Worm (Caenorhabditis elegans) whole organism, late embryonic: ENCODE results near the gene T10D4.15.

Source experiments
- C38D4.7 ChIP-seq: fragments of 200-800 bp; sonication (Bioruptor generic); optimal IDR thresholded peaks from 2 replicates; lab custom pipeline; 2018; ENCODE audit warnings: mild to moderate bottlenecking, missing genetic modification characterization, moderate library complexity, missing compliant biosample characterization
- F13H6.1 ChIP-seq: sonication (generic microtip); optimal IDR thresholded peaks from 2 replicates; lab custom pipeline; 2016; ENCODE audit warnings: missing genetic modification characterization, missing compliant biosample characterization
- K02D7.2 ChIP-seq: sonication (generic microtip); optimal IDR thresholded peaks from 2 replicates; lab custom pipeline; 2017; ENCODE audit warnings: mild to moderate bottlenecking, missing genetic modification characterization, missing compliant biosample characterization
- K09A11.1 ChIP-seq: sonication (generic microtip); optimal IDR thresholded peaks from 2 replicates; lab custom pipeline; 2017; ENCODE audit warnings: antibody characterized with exemption, mild to moderate bottlenecking, missing genetic modification characterization, missing compliant biosample characterization; ENCODE audit not compliant: insufficient read depth
- T23F11.4 ChIP-seq: fragments of 200-800 bp; sonication (Bioruptor generic); optimal IDR thresholded peaks from 2 replicates; lab custom pipeline; 2018; ENCODE audit warnings: mild to moderate bottlenecking, missing genetic modification characterization, missing compliant biosample characterization
- Y22D7AL.16 ChIP-seq: sonication (generic microtip); optimal IDR thresholded peaks from 2 replicates; lab custom pipeline; 2016; ENCODE audit warnings: missing genetic modification characterization, missing compliant biosample characterization
- ama-1 ChIP-seq: fragments of 150-350 bp; optimal IDR thresholded peaks from 2 replicates; lab custom pipeline; 2014
- ceh-14 ChIP-seq: sonication (generic microtip); optimal IDR thresholded peaks from 2 replicates; lab custom pipeline; 2016; ENCODE audit warnings: missing genotype, missing genetic modification characterization, missing compliant biosample characterization
- ceh-24 ChIP-seq: sonication (generic microtip); optimal IDR thresholded peaks from 2 replicates; lab custom pipeline; 2016; ENCODE audit warnings: mild to moderate bottlenecking, missing genetic modification characterization, missing compliant biosample characterization
- ceh-30 ChIP-seq: fragments of 150-350 bp; optimal IDR thresholded peaks from 2 replicates; lab custom pipeline; 2014; ENCODE audit warnings: missing biosample characterization, missing genetic modification characterization
- ceh-45 ChIP-seq: fragments of 200-800 bp; sonication (Bioruptor generic); IDR thresholded peaks from 2 replicates; pipeline ENCODE4 v1.3.6; 2022; ENCODE audit warnings: missing genetic modification reagents, missing genetic modification characterization, missing compliant biosample characterization
- ceh-48 ChIP-seq: sonication (generic microtip); optimal IDR thresholded peaks from 2 replicates; lab custom pipeline; 2016; ENCODE audit warnings: missing genetic modification characterization, inconsistent platforms, missing compliant biosample characterization
- ceh-6 ChIP-seq: fragments of 200-800 bp; sonication (Bioruptor generic); optimal IDR thresholded peaks from 2 replicates; lab custom pipeline; 2018; ENCODE audit warnings: mild to moderate bottlenecking, missing genetic modification characterization, missing compliant biosample characterization
- ceh-9 ChIP-seq: sonication (generic microtip); optimal IDR thresholded peaks from 2 replicates; lab custom pipeline; 2016; ENCODE audit warnings: mild to moderate bottlenecking, missing genetic modification characterization, inconsistent platforms, missing compliant biosample characterization
- che-1 ChIP-seq: sonication (generic microtip); optimal IDR thresholded peaks from 2 replicates; lab custom pipeline; 2016; ENCODE audit warnings: mild to moderate bottlenecking, missing genetic modification characterization, missing compliant biosample characterization
- dve-1 ChIP-seq: sonication (generic microtip); optimal IDR thresholded peaks from 2 replicates; lab custom pipeline; 2017; ENCODE audit warnings: antibody characterized with exemption, mild to moderate bottlenecking, missing genetic modification characterization, missing compliant biosample characterization
- elt-2 ChIP-seq: sonication (generic microtip); optimal IDR thresholded peaks from 2 replicates; lab custom pipeline; 2016; ENCODE audit warnings: missing genetic modification reagents, missing genetic modification characterization, missing compliant biosample characterization
- elt-4 ChIP-seq: sonication (generic microtip); optimal IDR thresholded peaks from 2 replicates; lab custom pipeline; 2016; ENCODE audit warnings: missing genetic modification characterization, missing compliant biosample characterization
- ets-4 ChIP-seq: sonication (generic microtip); optimal IDR thresholded peaks from 2 replicates; lab custom pipeline; 2016; ENCODE audit warnings: missing genetic modification characterization, missing compliant biosample characterization
- eyg-1 ChIP-seq: sonication (generic microtip); optimal IDR thresholded peaks from 2 replicates; lab custom pipeline; 2016; ENCODE audit warnings: missing genotype, missing genetic modification characterization, missing compliant biosample characterization
- fax-1 ChIP-seq: sonication (generic microtip); optimal IDR thresholded peaks from 2 replicates; lab custom pipeline; 2016; ENCODE audit warnings: missing genotype, missing genetic modification characterization, missing compliant biosample characterization
- fkh-10 ChIP-seq: fragments of 150-350 bp; optimal IDR thresholded peaks from 2 replicates; lab custom pipeline; 2014; ENCODE audit warnings: missing biosample characterization, missing genetic modification reagents, missing genetic modification characterization
- fkh-6 ChIP-seq: sonication (generic microtip); optimal IDR thresholded peaks from 2 replicates; lab custom pipeline; 2016; ENCODE audit warnings: missing genetic modification characterization, missing compliant biosample characterization
- hlh-13 ChIP-seq: fragments of 200-800 bp; sonication (Bioruptor generic); optimal IDR thresholded peaks from 2 replicates; lab custom pipeline; 2018; ENCODE audit warnings: mild to moderate bottlenecking, missing genetic modification characterization, missing compliant biosample characterization
- hlh-15 ChIP-seq: sonication (generic microtip); optimal IDR thresholded peaks from 2 replicates; lab custom pipeline; 2016; ENCODE audit warnings: missing genetic modification characterization, missing compliant biosample characterization
- hlh-30 ChIP-seq: sonication (generic microtip); optimal IDR thresholded peaks from 2 replicates; lab custom pipeline; 2017; ENCODE audit warnings: antibody characterized with exemption, missing genetic modification characterization, missing compliant biosample characterization; ENCODE audit not compliant: insufficient read depth
- hlh-6 ChIP-seq: sonication (generic microtip); optimal IDR thresholded peaks from 2 replicates; lab custom pipeline; 2016; ENCODE audit warnings: missing genotype, missing genetic modification characterization, missing compliant biosample characterization
- lin-11 ChIP-seq: fragments of 200-800 bp; sonication (Bioruptor generic); optimal IDR thresholded peaks from 2 replicates; lab custom pipeline; 2018; ENCODE audit warnings: mild to moderate bottlenecking, missing genetic modification characterization, missing compliant biosample characterization
- madf-2 ChIP-seq: sonication (generic microtip); optimal IDR thresholded peaks from 2 replicates; lab custom pipeline; 2017; ENCODE audit warnings: missing genetic modification characterization, missing compliant biosample characterization
- nfya-1 ChIP-seq: sonication (generic microtip); optimal IDR thresholded peaks from 2 replicates; lab custom pipeline; 2017; ENCODE audit warnings: missing genetic modification characterization, mild to moderate bottlenecking, missing compliant biosample characterization, antibody characterized with exemption, moderate library complexity
- npax-4 ChIP-seq: sonication (generic microtip); optimal IDR thresholded peaks from 2 replicates; lab custom pipeline; 2016; ENCODE audit warnings: missing genetic modification characterization, missing compliant biosample characterization
- pag-3 ChIP-seq: sonication (generic microtip); optimal IDR thresholded peaks from 2 replicates; lab custom pipeline; 2016; ENCODE audit warnings: missing compliant biosample characterization, missing genetic modification characterization, borderline replicate concordance
- pha-2 ChIP-seq: sonication (generic microtip); optimal IDR thresholded peaks from 2 replicates; lab custom pipeline; 2017; ENCODE audit warnings: mild to moderate bottlenecking, missing genetic modification characterization, missing compliant biosample characterization
- pqm-1 ChIP-seq: sonication (generic microtip); optimal IDR thresholded peaks from 2 replicates; lab custom pipeline; 2016; ENCODE audit warnings: missing genetic modification characterization, missing compliant biosample characterization
- pros-1 ChIP-seq: fragments of 150-350 bp; optimal IDR thresholded peaks from 2 replicates; lab custom pipeline; 2014; ENCODE audit warnings: missing biosample characterization, missing genetic modification reagents, missing genetic modification characterization
- ref-2 ChIP-seq: sonication (generic microtip); optimal IDR thresholded peaks from 2 replicates; lab custom pipeline; 2016; ENCODE audit warnings: missing genetic modification characterization, missing compliant biosample characterization
- rnt-1 ChIP-seq: sonication (generic microtip); optimal IDR thresholded peaks from 2 replicates; lab custom pipeline; 2016; ENCODE audit warnings: missing genetic modification characterization, missing compliant biosample characterization
- sox-4 ChIP-seq: sonication (generic microtip); optimal IDR thresholded peaks from 2 replicates; lab custom pipeline; 2017; ENCODE audit warnings: mild to moderate bottlenecking, missing genetic modification characterization, inconsistent platforms, missing compliant biosample characterization
- tbx-7 ChIP-seq: sonication (generic microtip); optimal IDR thresholded peaks from 2 replicates; lab custom pipeline; 2016; ENCODE audit warnings: missing genotype, missing genetic modification characterization, missing compliant biosample characterization
- ttx-3 ChIP-seq: sonication (generic microtip); optimal IDR thresholded peaks from 2 replicates; lab custom pipeline; 2016; ENCODE audit warnings: missing genetic modification reagents, missing genetic modification characterization, missing compliant biosample characterization
- unc-55 ChIP-seq: sonication (generic microtip); optimal IDR thresholded peaks from 2 replicates; lab custom pipeline; 2017; ENCODE audit warnings: missing biosample characterization, missing genetic modification reagents, missing genetic modification characterization
- zip-5 ChIP-seq: sonication (generic microtip); optimal IDR thresholded peaks from 2 replicates; lab custom pipeline; 2016; ENCODE audit warnings: missing genetic modification characterization, missing compliant biosample characterization

The T10D4.15 gene

DNA sequence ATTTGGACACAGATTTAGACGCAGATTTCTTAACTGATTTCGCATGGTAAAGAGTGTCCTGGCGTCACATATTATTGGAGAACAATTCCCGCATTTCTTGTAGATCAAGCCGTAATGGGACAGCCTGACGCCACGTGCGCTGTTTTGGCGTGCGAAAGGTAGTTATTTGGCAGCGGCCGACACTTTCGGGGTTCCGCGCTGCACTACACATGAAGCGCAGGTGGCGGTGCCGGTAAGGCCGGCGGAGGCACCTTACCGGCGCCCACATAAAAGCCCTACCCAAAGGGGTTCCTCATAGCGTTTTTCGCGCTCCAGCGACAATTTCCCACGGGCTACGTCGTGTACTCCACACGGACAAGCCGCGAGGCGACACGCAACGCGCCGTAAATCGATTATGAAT lies 35.8 kb upstream of the T10D4.15 start:
- TF ChIP-seq madf-2 (no peak), elt-2 (tag; lab: Kevin White, UChicago) (no peak), hlh-15 (tag; lab: Kevin White, UChicago) (no peak), fkh-10 (GFP tag; lab: Kevin White, UChicago) (no peak), elt-4 (tag; lab: Kevin White, UChicago) (no peak), ceh-9 (tag; lab: Kevin White, UChicago) (no peak), K09A11.1 (tag; lab: Kevin White, UChicago) (no peak), sox-4 (tag; lab: Kevin White, UChicago) (no peak), ets-4 (no peak), fax-1 (tag; lab: Kevin White, UChicago) (no peak), lin-11 (tag; lab: Kevin White, UChicago) (no peak), eyg-1 (tag; lab: Kevin White, UChicago) (no peak)

DNA sequence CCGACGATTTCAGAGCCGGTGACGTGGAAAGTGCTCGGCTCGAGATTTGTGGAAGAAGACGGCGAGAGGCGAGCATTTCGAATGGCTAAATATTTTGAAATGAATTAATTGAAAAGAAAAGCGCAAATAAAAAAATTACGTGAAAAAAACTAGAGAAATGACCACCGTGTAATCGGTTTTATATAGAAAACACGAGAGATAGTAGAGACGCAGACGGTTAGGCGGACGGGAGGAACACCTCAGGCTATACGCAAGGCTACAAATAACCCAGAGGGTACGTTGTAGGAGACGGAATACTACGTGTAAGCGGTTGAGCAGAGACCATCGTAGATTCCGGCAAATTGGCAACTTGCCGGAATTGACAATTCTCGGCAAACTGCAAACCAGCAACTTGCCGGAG lies 34.8 kb upstream of the T10D4.15 start, which contains the start of gene Y25C1A.13:
Gene Y25C1A.13 (minus strand): TSS at position 101 of the 400 bp plus-strand sequence.
- TF ChIP-seq npax-4 (tag; lab: Kevin White, UChicago) (no peak), fkh-6 (tag; lab: Kevin White, UChicago) (no peak), unc-55 (GFP tag; lab: Kevin White, UChicago) (no peak), hlh-30 (tag; lab: Kevin White, UChicago) (no peak), ceh-24 (tag; lab: Kevin White, UChicago) (no peak), ttx-3 (tag; lab: Kevin White, UChicago) (no peak), pha-2 (no peak), sox-4 (tag; lab: Kevin White, UChicago) (no peak), elt-2 (tag; lab: Kevin White, UChicago) (no peak), ceh-48 (tag; lab: Kevin White, UChicago) (no peak), rnt-1 (tag; lab: Kevin White, UChicago) (no peak), Y22D7AL.16 (tag; lab: Kevin White, UChicago) (no peak), ama-1 (lab: Kevin White, UChicago) (no peak), pag-3 (no peak), pros-1 (tag; lab: Kevin White, UChicago) (no peak)

DNA sequence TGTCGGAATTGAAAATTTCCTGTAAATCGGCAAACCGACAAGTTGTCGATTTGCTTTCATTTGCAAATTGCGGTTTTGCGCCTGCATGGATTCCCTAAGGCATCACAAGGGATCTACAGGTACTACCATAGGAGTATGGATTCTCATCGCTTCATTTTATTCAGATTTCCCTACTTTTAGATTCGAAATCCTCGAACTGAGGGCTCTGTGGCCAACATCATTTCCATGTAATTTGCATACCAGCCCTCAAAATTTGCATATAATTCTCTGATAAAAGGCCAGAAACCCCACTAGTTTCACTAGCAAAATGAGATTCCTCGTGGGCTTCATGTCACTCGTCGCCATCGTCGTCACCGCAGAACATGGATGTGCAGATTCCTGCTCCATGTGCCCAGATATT lies 33.6 kb upstream of the T10D4.15 start, which contains the start of gene Y25C1A.2:
Gene Y25C1A.2 (plus strand): TSS at position 301 of the 400 bp plus-strand sequence.
- TF ChIP-seq tbx-7 (tag; lab: Kevin White, UChicago) (no peak), pqm-1 (tag; lab: Kevin White, UChicago) (no peak)

DNA sequence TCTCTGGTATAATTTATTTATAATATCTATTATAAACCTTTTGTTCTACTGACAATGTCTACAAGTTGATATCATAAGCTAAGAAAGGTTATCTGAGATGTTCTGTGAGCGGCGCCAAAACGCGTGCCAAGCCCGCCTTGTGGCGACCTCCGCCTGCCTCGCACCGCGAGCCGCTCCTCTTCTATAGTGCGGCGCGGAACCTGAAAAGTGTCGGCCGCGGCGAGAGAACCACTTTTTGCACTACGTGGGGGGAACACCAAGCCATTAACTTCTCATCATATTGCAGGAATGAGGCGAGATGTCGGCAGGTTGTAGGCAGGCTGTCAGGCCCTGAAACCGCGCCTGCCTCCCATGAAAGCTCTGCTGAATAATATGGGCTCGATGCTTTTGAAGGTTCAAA lies 32.7 kb upstream of the T10D4.15 start:
- TF ChIP-seq zip-5 (tag; lab: Kevin White, UChicago) (no peak), ttx-3 (tag; lab: Kevin White, UChicago) (no peak), ceh-45 (no peak), nfya-1 (tag; lab: Kevin White, UChicago) (no peak), hlh-6 (tag; lab: Kevin White, UChicago) (no peak), ceh-6 (no peak), K09A11.1 (tag; lab: Kevin White, UChicago) (no peak), ceh-24 (tag; lab: Kevin White, UChicago) (no peak), npax-4 (tag; lab: Kevin White, UChicago) (no peak), ama-1 (lab: Kevin White, UChicago) (no peak)

DNA sequence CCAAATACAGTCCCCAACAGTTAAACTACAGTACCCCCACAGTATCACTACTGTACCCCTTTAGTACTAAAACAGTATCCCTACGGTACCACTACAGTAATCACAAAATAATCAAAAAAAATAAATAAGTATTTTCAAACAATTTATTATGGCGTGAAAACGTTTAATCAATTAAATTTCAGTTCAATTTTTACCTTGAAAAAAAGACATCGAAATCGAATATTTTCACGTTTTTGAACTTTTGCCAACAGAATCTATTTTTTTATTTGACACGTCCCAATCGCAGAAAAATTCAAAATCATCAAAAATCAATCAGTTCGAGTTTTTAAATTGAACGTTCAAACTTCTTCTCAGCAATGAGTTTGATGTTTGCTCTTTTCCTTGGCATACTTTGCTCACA lies 32.0 kb upstream of the T10D4.15 start, which contains the start of gene clec-123:
Gene clec-123 (plus strand): TSS at position 301 of the 400 bp plus-strand sequence.
- TF ChIP-seq fax-1 (tag; lab: Kevin White, UChicago) (no peak), F13H6.1 (tag; lab: Kevin White, UChicago) (no peak), che-1 (no peak), ref-2 (tag; lab: Kevin White, UChicago) (no peak), hlh-13 (GFP tag; lab: Kevin White, UChicago) (no peak), T23F11.4 (GFP tag; lab: Kevin White, UChicago) (no peak), ttx-3 (tag; lab: Kevin White, UChicago) (no peak), dve-1 (tag; lab: Kevin White, UChicago) (no peak), pha-2 (no peak), elt-4 (tag; lab: Kevin White, UChicago) (no peak), ceh-14 (tag; lab: Kevin White, UChicago) (no peak), ceh-30 (tag; lab: Kevin White, UChicago) (no peak), K02D7.2 (tag; lab: Kevin White, UChicago) (no peak), zip-5 (tag; lab: Kevin White, UChicago) (no peak), C38D4.7 (GFP tag; lab: Kevin White, UChicago) (no peak), K09A11.1 (tag; lab: Kevin White, UChicago) (no peak)
